Worm (Caenorhabditis elegans): ENCODE data around the gene R10E11.5.

- TF ChIP-seq T22C8.4 (GFP tag; IDR thresholded peaks at IDR 0.05) (no peak), klf-2 (GFP tag; conservative IDR thresholded peaks at IDR 0.05) (no peak), flt-1 (GFP tag; IDR thresholded peaks at IDR 0.05) (no peak), cog-1 (tag; optimal IDR thresholded peaks at IDR 0.05) (no peak), ztf-23 (GFP tag; IDR thresholded peaks at IDR 0.05) (no peak), med-1 (GFP tag; optimal IDR thresholded peaks at IDR 0.05; ENCODE audit: insufficient read depth) (no peak), tab-1 (GFP tag; IDR thresholded peaks at IDR 0.05) (no peak)
Observed at ce11 chrIII:9823748-9824147, 34.3 kb upstream of the R10E11.5 start.

All from whole organism, midembryonic.